Fruit fly (Drosophila melanogaster): Measurements from ENCODE around the gene TfIIA-L.

The TfIIA-L gene

DNA sequence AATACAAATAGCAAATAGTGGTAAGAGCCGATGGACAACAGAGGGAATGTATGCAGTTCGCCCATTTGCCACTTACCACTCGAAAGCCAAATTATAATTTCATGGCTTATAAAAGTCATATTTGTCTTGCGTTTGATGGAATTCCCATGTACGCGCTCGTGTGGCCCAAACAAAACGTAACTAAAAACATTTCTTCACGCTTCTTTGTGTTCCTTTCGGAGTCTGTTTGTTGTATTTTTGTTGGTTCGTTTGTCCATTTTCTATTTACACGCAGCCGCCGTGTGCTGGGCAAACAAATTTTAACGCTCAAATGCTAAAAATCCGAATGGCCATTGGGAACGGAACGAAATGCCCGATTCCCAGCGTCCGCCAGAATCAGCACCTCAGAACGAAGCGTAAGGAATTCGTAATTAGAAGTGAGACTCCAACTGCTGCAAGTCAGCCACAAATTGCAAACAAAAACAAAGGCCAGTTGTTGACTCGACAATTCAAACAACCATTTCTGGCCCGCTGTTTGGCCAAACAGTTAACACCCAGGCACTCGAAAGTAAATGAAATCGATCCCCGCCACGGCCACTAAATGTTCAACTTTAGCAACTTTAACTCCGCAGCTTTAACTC is 42.1 kb upstream of the TfIIA-L start (continued):
- no peak for TF ChIP-seq Trl (optimal IDR thresholded peaks at IDR 0.05)
- TF ChIP-seq Trl (GFP tag; optimal IDR thresholded peaks at IDR 0.05) = peak; percentile 58
- TF ChIP-seq Spps (tag; optimal IDR thresholded peaks at IDR 0.05) = peak; percentile 5
- peak; percentile 4 for TF ChIP-seq CG2116 (GFP tag; optimal IDR thresholded peaks at IDR 0.05)
- peak; percentile 29 for TF ChIP-seq CG10543 (GFP tag; optimal IDR thresholded peaks at IDR 0.05)
- peak; percentile 59 for TF ChIP-seq onecut (GFP tag; IDR thresholded peaks at IDR 0.05)
- no peak; the same call in 2 of the 3 replicates for TF ChIP-seq tgo (GFP tag; IDR thresholded peaks at IDR 0.05)
- peak; percentile 42 for TF ChIP-seq CG8924 (tag; optimal IDR thresholded peaks at IDR 0.05)
- TF ChIP-seq CG3281 (GFP tag; optimal IDR thresholded peaks at IDR 0.05) = no peak
- TF ChIP-seq Neu2 (GFP tag; optimal IDR thresholded peaks at IDR 0.05; ENCODE audit: borderline replicate concordance) = no peak
- TF ChIP-seq pnt (GFP tag; optimal IDR thresholded peaks at IDR 0.05) = peak; percentile 53
- TF ChIP-seq CG10209 (GFP tag; optimal IDR thresholded peaks at IDR 0.05) = peak; percentile 57
- TF ChIP-seq HLH54F (GFP tag; optimal IDR thresholded peaks at IDR 0.05) = no peak
- TF ChIP-seq Chrac-16 (GFP tag; optimal IDR thresholded peaks at IDR 0.05) = no peak
- peak; percentile 61 for TF ChIP-seq Asciz (GFP tag; optimal IDR thresholded peaks at IDR 0.05)
- peak; percentile 43 for TF ChIP-seq CG17568 (GFP tag; optimal IDR thresholded peaks at IDR 0.05)
- TF ChIP-seq crol (GFP tag; IDR thresholded peaks at IDR 0.05) = no peak
- no peak for TF ChIP-seq CG4820 (GFP tag; optimal IDR thresholded peaks at IDR 0.05)
- no peak for TF ChIP-seq HLH4C (GFP tag; IDR thresholded peaks at IDR 0.05; ENCODE audit: partially characterized antibody)
- no peak for TF ChIP-seq jumu (GFP tag; optimal IDR thresholded peaks at IDR 0.05)
- no peak for TF ChIP-seq gt (GFP tag; IDR thresholded peaks at IDR 0.05)
- TF ChIP-seq Hr78 (GFP tag; optimal IDR thresholded peaks at IDR 0.05) = no peak
- TF ChIP-seq CG12659 (GFP tag; optimal IDR thresholded peaks at IDR 0.05) = peak; percentile 36
- peak; percentile 52 for TF ChIP-seq caup (GFP tag; optimal IDR thresholded peaks at IDR 0.05; ENCODE audit: severe bottlenecking)
- TF ChIP-seq CG17361 (GFP tag; IDR thresholded peaks at IDR 0.05) = 0 out of 3 replicates have a peak, but pooled peaks have one; percentile 12
- TF ChIP-seq Oli (tag; optimal IDR thresholded peaks at IDR 0.05) = no peak
- TF ChIP-seq BEAF-32 (GFP tag; optimal IDR thresholded peaks at IDR 0.05) = no peak
- TF ChIP-seq exex (tag; optimal IDR thresholded peaks at IDR 0.05) = no peak
- TF ChIP-seq CkIIα-i1 (GFP tag; IDR thresholded peaks at IDR 0.05) = no peak
- TF ChIP-seq CG16863 (GFP tag; optimal IDR thresholded peaks at IDR 0.05) = peak; percentile 43
- no peak for TF ChIP-seq Kr (GFP tag; optimal IDR thresholded peaks at IDR 0.05)
- peak; percentile 40; the same call in 1 of the 2 replicates for TF ChIP-seq CG1024 (GFP tag; IDR thresholded peaks at IDR 0.05)
- TF ChIP-seq CG12236 (GFP tag; optimal IDR thresholded peaks at IDR 0.05) = peak; percentile 45
- TF ChIP-seq Scr (GFP tag; IDR thresholded peaks at IDR 0.05; ENCODE audit: partially characterized antibody) = no peak
- TF ChIP-seq sna (GFP tag; IDR thresholded peaks at IDR 0.05; ENCODE audit: partially characterized antibody) = no peak
- no peak for TF ChIP-seq Tbp (GFP tag; optimal IDR thresholded peaks at IDR 0.05)
- peak; percentile 21 for TF ChIP-seq ewg (GFP tag; optimal IDR thresholded peaks at IDR 0.05)
- peak; percentile 2 to 25 for TF ChIP-seq Pdp1 (GFP tag; optimal IDR thresholded peaks at IDR 0.05)
- TF ChIP-seq CG12942 (GFP tag; optimal IDR thresholded peaks at IDR 0.05) = peak; percentile 27
- TF ChIP-seq amos (GFP tag; IDR thresholded peaks at IDR 0.05; ENCODE audit: partially characterized antibody) = no peak
- no peak for TF ChIP-seq shn (GFP tag; optimal IDR thresholded peaks at IDR 0.05)
- peak; percentile 43; the same call in 1 of the 2 replicates for TF ChIP-seq CG14441 (GFP tag; IDR thresholded peaks at IDR 0.05)
- TF ChIP-seq cas (GFP tag; IDR thresholded peaks at IDR 0.05) = no peak
- no peak for TF ChIP-seq CG7928 (GFP tag; optimal IDR thresholded peaks at IDR 0.05)
- no peak for TF ChIP-seq H15 (GFP tag; IDR thresholded peaks at IDR 0.05)
- TF ChIP-seq CG15073 (GFP tag; optimal IDR thresholded peaks at IDR 0.05) = no peak
- TF ChIP-seq vnd (GFP tag; IDR thresholded peaks at IDR 0.05; ENCODE audit: partially characterized antibody) = no peak
- no peak for TF ChIP-seq psq (GFP tag; optimal IDR thresholded peaks at IDR 0.05)
- TF ChIP-seq lbe (GFP tag; optimal IDR thresholded peaks at IDR 0.05) = no peak

Measured in whole organism, embryonic.